Worm (Caenorhabditis elegans) whole organism, late embryonic: ENCODE data around the gene srd-34.

Experiments used
- ceh-18 ChIP-seq: sonication (generic microtip); optimal IDR thresholded peaks from 2 replicates; lab custom pipeline; 2016; ENCODE audit warnings: missing genetic modification characterization, missing compliant biosample characterization
- lim-6 ChIP-seq: sonication (generic microtip); optimal IDR thresholded peaks from 2 replicates; lab custom pipeline; 2016; ENCODE audit warnings: missing genetic modification characterization, missing compliant biosample characterization

DNA sequence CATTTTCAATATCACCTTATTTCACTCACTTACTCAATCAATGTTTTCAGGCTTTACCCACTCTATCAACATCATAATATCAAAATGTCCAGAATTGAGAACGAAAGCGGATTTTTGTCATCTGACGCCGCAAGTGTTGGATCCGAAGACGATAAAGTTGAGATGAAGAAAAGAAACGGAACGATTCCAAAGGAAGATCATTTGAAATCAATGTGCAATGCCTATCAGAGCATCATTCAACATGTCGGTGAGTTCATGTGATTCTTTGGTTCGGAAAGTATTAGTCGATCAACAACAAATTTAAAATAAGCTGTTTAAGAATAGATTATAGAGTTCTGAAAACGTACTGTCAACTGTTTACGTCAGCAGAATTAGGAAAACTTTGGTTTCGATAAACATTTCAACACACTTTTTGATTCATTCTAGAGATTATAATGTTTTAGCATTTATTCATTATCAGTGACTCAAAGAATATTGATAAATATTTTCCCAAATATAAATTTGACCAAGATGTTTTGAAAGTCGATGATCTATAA lies 16.0 kb upstream of the srd-34 start, which contains the start of gene cat-4:
- TF ChIP-seq ceh-18 = no peak
- TF ChIP-seq lim-6 (tag; lab: Kevin White, UChicago) = no peak
